Fruit fly (Drosophila melanogaster): Measurements from ENCODE around the gene CG42758.

Gene CG42758

dm6 chr3L:14613792-14614677 is 46.8 kb downstream of the CG42758 start, which contains the start of gene shd (continued):
- TF ChIP-seq CG32006 (GFP tag; optimal IDR thresholded peaks at IDR 0.05): peak; percentile 87
- TF ChIP-seq ss (GFP tag; optimal IDR thresholded peaks at IDR 0.05): peak in 1 of 2 experiments; percentile 61
- TF ChIP-seq CG11294 (GFP tag; IDR thresholded peaks at IDR 0.05): no peak; the same call in 1 of the 2 replicates
- TF ChIP-seq Met (GFP tag; optimal IDR thresholded peaks at IDR 0.05): peak; percentile 32
- no peak for TF ChIP-seq Hr38 (GFP tag; optimal IDR thresholded peaks at IDR 0.05)
- TF ChIP-seq Eip78C (GFP tag): peak; percentile 91
- TF ChIP-seq Ets96B (tag; optimal IDR thresholded peaks at IDR 0.05): peak; percentile 43
- no peak for TF ChIP-seq Sox14 (GFP tag; optimal IDR thresholded peaks at IDR 0.05)
- peak; percentile 70 for TF ChIP-seq acj6 (GFP tag; optimal IDR thresholded peaks at IDR 0.05)
- TF ChIP-seq dsx (GFP tag; optimal IDR thresholded peaks at IDR 0.05; ENCODE audit: poor library complexity, severe bottlenecking): peak; percentile 93
- TF ChIP-seq Eip75B (GFP tag; optimal IDR thresholded peaks at IDR 0.05): no peak
- peak; percentile 24 for TF ChIP-seq CG31627 (GFP tag; optimal IDR thresholded peaks at IDR 0.05)
- peak; percentile 59 for TF ChIP-seq CG3032 (tag; optimal IDR thresholded peaks at IDR 0.05)
- peak; percentile 36 for TF ChIP-seq Hr4 (GFP tag; optimal IDR thresholded peaks at IDR 0.05)
- TF ChIP-seq Ets21C (GFP tag; optimal IDR thresholded peaks at IDR 0.05): peak; percentile 8
- TF ChIP-seq CG10631 (GFP tag; optimal IDR thresholded peaks at IDR 0.05): peak; percentile 70
- TF ChIP-seq achi (GFP tag; optimal IDR thresholded peaks at IDR 0.05): peak; percentile 67
- 0 out of 2 replicates have a peak, but pooled peaks have one; percentile 37 for TF ChIP-seq CG15336 (GFP tag; IDR thresholded peaks at IDR 0.05)
- no peak for TF ChIP-seq CG8319 (GFP tag; optimal IDR thresholded peaks at IDR 0.05)
- no peak; the same call in 2 of the 3 replicates for TF ChIP-seq eg (GFP tag; IDR thresholded peaks at IDR 0.05)
- peak; percentile 48 for TF ChIP-seq Sox15 (GFP tag; optimal IDR thresholded peaks at IDR 0.05)
- TF ChIP-seq fkh (GFP tag; optimal IDR thresholded peaks at IDR 0.05): no peak
- peak; percentile 25 for TF ChIP-seq CG11762 (GFP tag; optimal IDR thresholded peaks at IDR 0.05; ENCODE audit: insufficient read depth)
- no peak for TF ChIP-seq fd85E (GFP tag; optimal IDR thresholded peaks at IDR 0.05)

- TF ChIP-seq CG11294 (GFP tag; IDR thresholded peaks at IDR 0.05): no peak
- no peak for TF ChIP-seq Sox15 (GFP tag; optimal IDR thresholded peaks at IDR 0.05)
- no peak for TF ChIP-seq CG6792 (GFP tag; optimal IDR thresholded peaks at IDR 0.05)
- peak; percentile 29 for TF ChIP-seq esn (GFP tag; optimal IDR thresholded peaks at IDR 0.05)
- TF ChIP-seq Hr39 (GFP tag; optimal IDR thresholded peaks at IDR 0.05): peak; percentile 12
- peak; percentile 36 for TF ChIP-seq Met (GFP tag; optimal IDR thresholded peaks at IDR 0.05)
- peak; percentile 57 for TF ChIP-seq svp (GFP tag)
- peak; percentile 6 for TF ChIP-seq lz (GFP tag; optimal IDR thresholded peaks at IDR 0.05)
- TF ChIP-seq Smox (GFP tag; optimal IDR thresholded peaks at IDR 0.05): peak; percentile 24
- TF ChIP-seq acj6 (GFP tag; optimal IDR thresholded peaks at IDR 0.05): peak; percentile 7
- TF ChIP-seq Eip78C (GFP tag): peak; percentile 24
- peak; percentile 32 for TF ChIP-seq Sox102F (GFP tag; optimal IDR thresholded peaks at IDR 0.05)
- no peak for TF ChIP-seq pdm3 (GFP tag; optimal IDR thresholded peaks at IDR 0.05)
Measured at dm6 chr3L:14615187-14615586, 47.9 kb downstream of the CG42758 start.

- TF ChIP-seq fd85E (GFP tag; optimal IDR thresholded peaks at IDR 0.05) (no peak), fkh (GFP tag; optimal IDR thresholded peaks at IDR 0.05) (no peak), Hr4 (GFP tag; optimal IDR thresholded peaks at IDR 0.05) (peak; percentile 25), CG16779 (tag; optimal IDR thresholded peaks at IDR 0.05) (no peak), spab (GFP tag; optimal IDR thresholded peaks at IDR 0.05) (no peak), vri (GFP tag; optimal IDR thresholded peaks at IDR 0.05) (no peak), CG8319 (GFP tag; optimal IDR thresholded peaks at IDR 0.05) (no peak), salr (GFP tag; optimal IDR thresholded peaks at IDR 0.05) (no peak), CG11294 (GFP tag; IDR thresholded peaks at IDR 0.05) (no peak), CG10669 (GFP tag; optimal IDR thresholded peaks at IDR 0.05) (no peak), Met (GFP tag; optimal IDR thresholded peaks at IDR 0.05) (no peak), CG32006 (GFP tag; optimal IDR thresholded peaks at IDR 0.05) (peak; percentile 67), CG4318 (GFP tag; optimal IDR thresholded peaks at IDR 0.05) (peak; percentile 31), achi (GFP tag; optimal IDR thresholded peaks at IDR 0.05) (peak; percentile 35), eg (GFP tag; IDR thresholded peaks at IDR 0.05) (no peak), OdsH (GFP tag; optimal IDR thresholded peaks at IDR 0.05) (peak; percentile 4), CG10631 (GFP tag; optimal IDR thresholded peaks at IDR 0.05) (no peak), Eip93F (GFP tag; optimal IDR thresholded peaks at IDR 0.05) (no peak), Smox (GFP tag; optimal IDR thresholded peaks at IDR 0.05) (no peak), CG8119 (GFP tag; IDR thresholded peaks at IDR 0.05) (peak; percentile 54; the same call in 2 of the 3 replicates), CG15336 (GFP tag; IDR thresholded peaks at IDR 0.05) (peak; percentile 74), CG11902 (GFP tag; optimal IDR thresholded peaks at IDR 0.05) (no peak)
Measured at dm6 chr3L:14616085-14617026, 49.1 kb downstream of the CG42758 start.

All from whole organism, prepupa.